Fruit fly (Drosophila melanogaster) whole organism, wandering third instar larva: ENCODE data around the gene Argk2.
A peak's percentile ranks its signal among the peaks of the same experiment; 100 is the strongest.

ENCODE experiments used
- Abd-B ChIP-seq: fragments of >200 bp; optimal IDR thresholded peaks from 2 replicates; lab custom pipeline; 2017; ENCODE audit warnings: missing biosample characterization, missing genetic modification characterization
- CG32264 ChIP-seq: fragments of 200-800 bp; sonication (Bioruptor generic); optimal IDR thresholded peaks from 2 replicates; lab custom pipeline; 2016; ENCODE audit warnings: missing biosample characterization, missing genetic modification characterization
- CG9705 ChIP-seq: fragments of 200-800 bp; sonication (Bioruptor generic); optimal IDR thresholded peaks from 2 replicates; lab custom pipeline; 2018; ENCODE audit warnings: missing biosample characterization, mild to moderate bottlenecking, missing genetic modification characterization
- CrebA ChIP-seq: fragments of 200-800 bp; sonication (Bioruptor generic); optimal IDR thresholded peaks from 2 replicates; lab custom pipeline; 2016; ENCODE audit warnings: missing biosample characterization, mild to moderate bottlenecking, missing genetic modification characterization, borderline replicate concordance
- Dfd ChIP-seq: fragments of >200 bp; optimal IDR thresholded peaks from 2 replicates; lab custom pipeline; 2017; ENCODE audit warnings: missing biosample characterization, missing genetic modification characterization
- Dif ChIP-seq: fragments of 200-275, 200-300 bp; sonication (Bioruptor generic); optimal IDR thresholded peaks from 2 replicates; lab custom pipeline; 2018; ENCODE audit warnings: missing biosample characterization, missing genetic modification characterization; ENCODE audit not compliant: partially characterized antibody
- GATAd ChIP-seq: sonication (Bioruptor generic); optimal IDR thresholded peaks from 2 replicates; lab custom pipeline; 2016; ENCODE audit warnings: missing biosample characterization, missing genetic modification characterization
- HLH106 ChIP-seq: fragments of 200-800 bp; optimal IDR thresholded peaks from 3 replicates; lab custom pipeline; 2019; ENCODE audit warnings: missing biosample characterization, mild to moderate bottlenecking, missing genetic modification characterization, moderate library complexity
- Hnf4 ChIP-seq: fragments of 200-800 bp; sonication (Bioruptor generic); optimal IDR thresholded peaks from 2 replicates; lab custom pipeline; 2016; ENCODE audit warnings: missing biosample characterization, mild to moderate bottlenecking, missing genetic modification characterization
- Hr78 ChIP-seq: fragments of >200 bp; optimal IDR thresholded peaks from 2 replicates; lab custom pipeline; 2017; ENCODE audit warnings: missing biosample characterization, missing genetic modification characterization
- Hr83 ChIP-seq: fragments of 200-300 bp; sonication (Bioruptor generic); optimal IDR thresholded peaks from 2 replicates; lab custom pipeline; 2016; ENCODE audit warnings: missing biosample characterization, mild to moderate bottlenecking, missing genetic modification characterization, moderate library complexity; ENCODE audit not compliant: poor library complexity, severe bottlenecking
- Jra ChIP-seq: sonication (Bioruptor generic); optimal IDR thresholded peaks from 2 replicates; lab custom pipeline; 2016; ENCODE audit warnings: missing biosample characterization, missing genetic modification characterization
- Mio ChIP-seq: sonication (Bioruptor generic); optimal IDR thresholded peaks from 2 replicates; lab custom pipeline; 2016; ENCODE audit warnings: missing biosample characterization, missing genetic modification characterization
- Myc ChIP-seq: fragments of >200 bp; optimal IDR thresholded peaks from 2 replicates; lab custom pipeline; 2017
- N ChIP-seq: fragments of >200 bp; optimal IDR thresholded peaks from 2 replicates; lab custom pipeline; 2018; ENCODE audit warnings: missing biosample characterization, missing external identifiers, missing genetic modification characterization
- OdsH ChIP-seq: fragments of 200-800 bp; sonication (Bioruptor generic); optimal IDR thresholded peaks from 2 replicates; lab custom pipeline; 2016; ENCODE audit warnings: missing biosample characterization, mild to moderate bottlenecking, missing genetic modification characterization
- Rel ChIP-seq, 2 experiments: fragments of 200-800 bp; sonication (Bioruptor generic) in 1 of 2; optimal IDR thresholded peaks; 2 replicates in 1 of 2; 3 replicates in 1 of 2; lab custom pipeline; 2016 to 2019; ENCODE audit warnings: mild to moderate bottlenecking in 2 of 2, missing biosample characterization in 2 of 2, missing genetic modification characterization in 2 of 2, moderate library complexity in 1 of 2
- Sp1 ChIP-seq: fragments of 200-800 bp; sonication (Bioruptor generic); optimal IDR thresholded peaks from 3 replicates; lab custom pipeline; 2019; ENCODE audit warnings: missing biosample characterization, mild to moderate bottlenecking, missing genetic modification characterization, moderate library complexity
- Vsx2 ChIP-seq: fragments of 200-300, 225-300 bp; sonication (Bioruptor generic); optimal IDR thresholded peaks from 2 replicates; lab custom pipeline; 2018; ENCODE audit warnings: missing biosample characterization, missing genetic modification characterization; ENCODE audit not compliant: partially characterized antibody
- br ChIP-seq: fragments of 200-800 bp; sonication (Bioruptor generic); optimal IDR thresholded peaks from 2 replicates; lab custom pipeline; 2016; ENCODE audit warnings: missing biosample characterization, missing genetic modification characterization
- brk ChIP-seq: fragments of 200-800 bp; sonication (Bioruptor generic); optimal IDR thresholded peaks from 2 replicates; lab custom pipeline; 2016; ENCODE audit warnings: missing biosample characterization, mild to moderate bottlenecking, missing genetic modification characterization
- dl ChIP-seq, 2 experiments: fragments of 175-275, 200-275 bp in 1 of 2; fragments of 200-275 bp in 1 of 2; sonication (Bioruptor generic); optimal IDR thresholded peaks; lab custom pipeline; 2018; ENCODE audit warnings: mild to moderate bottlenecking in 2 of 2, missing biosample characterization in 2 of 2, missing genetic modification characterization in 2 of 2, moderate library complexity in 2 of 2; ENCODE audit not compliant: partially characterized antibody in 2 of 2, insufficient read depth in 1 of 2
- dmrt93B ChIP-seq: fragments of 200-800 bp; sonication (Bioruptor generic); optimal IDR thresholded peaks from 2 replicates; lab custom pipeline; 2018; ENCODE audit warnings: missing biosample characterization, mild to moderate bottlenecking, missing genetic modification characterization
- dsf ChIP-seq: sonication (Bioruptor generic); optimal IDR thresholded peaks from 2 replicates; lab custom pipeline; 2016; ENCODE audit warnings: missing biosample characterization, missing genetic modification characterization, borderline replicate concordance
- ey ChIP-seq: fragments of 200-800 bp; sonication (Bioruptor generic); optimal IDR thresholded peaks from 2 replicates; lab custom pipeline; 2016; ENCODE audit warnings: missing biosample characterization, missing genetic modification characterization
- foxo ChIP-seq, 2 experiments: fragments of 200-800 bp; sonication (Bioruptor generic); optimal IDR thresholded peaks; 2 replicates in 1 of 2; 3 replicates in 1 of 2; lab custom pipeline; 2016 to 2017; ENCODE audit warnings: missing biosample characterization in 2 of 2, missing genetic modification characterization in 2 of 2
- fru ChIP-seq: fragments of 200-800 bp; sonication (Bioruptor generic); optimal IDR thresholded peaks from 3 replicates; lab custom pipeline; 2016; ENCODE audit warnings: missing biosample characterization, mild to moderate bottlenecking, missing genetic modification characterization
- h ChIP-seq: fragments of 200-800 bp; sonication (Bioruptor generic); optimal IDR thresholded peaks from 3 replicates; lab custom pipeline; 2016; ENCODE audit warnings: missing biosample characterization, mild to moderate bottlenecking, missing genetic modification characterization
- jim ChIP-seq: fragments of 175-275, 200-325 bp; sonication (Bioruptor generic); optimal IDR thresholded peaks from 2 replicates; lab custom pipeline; 2016; ENCODE audit warnings: missing biosample characterization, mild to moderate bottlenecking, missing genetic modification characterization
- lola ChIP-seq: fragments of >200 bp; optimal IDR thresholded peaks from 2 replicates; lab custom pipeline; 2017; ENCODE audit warnings: missing biosample characterization, missing genetic modification characterization
- pan ChIP-seq: fragments of >200 bp; optimal IDR thresholded peaks from 2 replicates; lab custom pipeline; 2017
- psq ChIP-seq: fragments of 200-800 bp; sonication (Bioruptor generic); optimal IDR thresholded peaks from 3 replicates; lab custom pipeline; 2017; ENCODE audit warnings: missing biosample characterization, mild to moderate bottlenecking, missing genetic modification characterization, moderate library complexity
- rgr ChIP-seq: fragments of 200-800 bp; sonication (Bioruptor generic); optimal IDR thresholded peaks from 3 replicates; lab custom pipeline; 2016; ENCODE audit warnings: missing biosample characterization, mild to moderate bottlenecking, missing genetic modification characterization
- sage ChIP-seq: fragments of 200-800 bp; sonication (Bioruptor generic); optimal IDR thresholded peaks from 2 replicates; lab custom pipeline; 2016; ENCODE audit warnings: missing biosample characterization, mild to moderate bottlenecking, missing genetic modification characterization
- sv ChIP-seq: fragments of 200-800 bp; sonication (Bioruptor generic); optimal IDR thresholded peaks from 3 replicates; lab custom pipeline; 2016; ENCODE audit warnings: missing biosample characterization, missing genetic modification characterization
- tai ChIP-seq: sonication (Bioruptor generic); optimal IDR thresholded peaks from 2 replicates; lab custom pipeline; 2016; ENCODE audit warnings: missing biosample characterization, missing genetic modification characterization
- usp ChIP-seq: fragments of >200 bp; optimal IDR thresholded peaks from 2 replicates; lab custom pipeline; 2017; ENCODE audit warnings: missing biosample characterization, missing genetic modification characterization
- woc ChIP-seq: sonication (Bioruptor generic); optimal IDR thresholded peaks from 2 replicates; lab custom pipeline; 2016; ENCODE audit warnings: missing biosample characterization, mild to moderate bottlenecking, missing genetic modification characterization

Argk2 gene

dm6 chr3L:9023627-9024026 is 23.6 kb upstream of the Argk2 start:
- TF ChIP-seq Hr83: no peak
- no peak for TF ChIP-seq rgr (GFP tag; lab: Kevin White, UChicago)
- TF ChIP-seq lola (GFP tag; lab: Kevin White, UChicago): no peak
- no peak for TF ChIP-seq Myc (lab: Kevin White, UChicago)
- peak; percentile 8 for TF ChIP-seq br (GFP tag; lab: Kevin White, UChicago)
- no peak for TF ChIP-seq Vsx2 (GFP tag; lab: Kevin White, UChicago)
- no peak for TF ChIP-seq CrebA (GFP tag; lab: Kevin White, UChicago)
- no peak for TF ChIP-seq dl (GFP tag; optimal IDR thresholded peaks at IDR 0.05; lab: Kevin White, UChicago; ENCODE audit: insufficient read depth in 1 of 2, partially characterized antibody in 2 of 2)
- TF ChIP-seq CG9705 (GFP tag; lab: Kevin White, UChicago): no peak
- TF ChIP-seq Dfd (GFP tag; lab: Kevin White, UChicago): no peak
- no peak for TF ChIP-seq Abd-B
- TF ChIP-seq tai (GFP tag; lab: Kevin White, UChicago): no peak
- no peak for TF ChIP-seq woc (GFP tag; lab: Kevin White, UChicago)
- TF ChIP-seq N (GFP tag; lab: Kevin White, UChicago): no peak
- TF ChIP-seq sv (GFP tag; lab: Kevin White, UChicago): peak; percentile 55
- TF ChIP-seq OdsH (GFP tag; lab: Kevin White, UChicago): peak; percentile 7
- no peak for TF ChIP-seq Sp1 (GFP tag; lab: Kevin White, UChicago)
- no peak for TF ChIP-seq sage (GFP tag; lab: Kevin White, UChicago)
- no peak for TF ChIP-seq brk (GFP tag; lab: Kevin White, UChicago)
- TF ChIP-seq Hnf4 (GFP tag; lab: Kevin White, UChicago): no peak
- TF ChIP-seq usp (GFP tag; lab: Kevin White, UChicago): no peak
- TF ChIP-seq fru (GFP tag; lab: Kevin White, UChicago): no peak
- no peak for TF ChIP-seq Hr78
- peak; percentile 0 for TF ChIP-seq HLH106 (tag; lab: Kevin White, UChicago)
- TF ChIP-seq h (GFP tag; lab: Kevin White, UChicago): peak; percentile 39
- peak in 1 of 2 experiments; percentile 15 for TF ChIP-seq foxo (GFP tag; optimal IDR thresholded peaks at IDR 0.05; lab: Kevin White, UChicago)
- TF ChIP-seq Jra: no peak
- TF ChIP-seq Dif (GFP tag; lab: Kevin White, UChicago): no peak
- no peak for TF ChIP-seq CG32264 (GFP tag; lab: Kevin White, UChicago)
- no peak for TF ChIP-seq Rel (GFP tag; optimal IDR thresholded peaks at IDR 0.05; lab: Kevin White, UChicago)
- no peak for TF ChIP-seq Rel (tag; optimal IDR thresholded peaks at IDR 0.05; lab: Kevin White, UChicago)
- TF ChIP-seq dmrt93B (GFP tag; lab: Kevin White, UChicago): no peak
- TF ChIP-seq dsf (GFP tag; lab: Kevin White, UChicago): no peak
- TF ChIP-seq jim: no peak
- peak; percentile 34 for TF ChIP-seq ey (GFP tag; lab: Kevin White, UChicago)
- TF ChIP-seq GATAd (GFP tag; lab: Kevin White, UChicago): no peak
- no peak for TF ChIP-seq pan
- no peak for TF ChIP-seq psq
- TF ChIP-seq Mio: no peak
- TF ChIP-seq, all 38 proteins: peak for 7

dm6 chr3L:9024741-9025140 is 22.5 kb upstream of the Argk2 start:
- TF ChIP-seq Myc (lab: Kevin White, UChicago) (no peak), sv (GFP tag; lab: Kevin White, UChicago) (no peak), rgr (GFP tag; lab: Kevin White, UChicago) (no peak), dmrt93B (GFP tag; lab: Kevin White, UChicago) (no peak), Mio (no peak), br (GFP tag; lab: Kevin White, UChicago) (no peak), Dif (GFP tag; lab: Kevin White, UChicago) (no peak), HLH106 (tag; lab: Kevin White, UChicago) (no peak), OdsH (GFP tag; lab: Kevin White, UChicago) (no peak)
